Fruit fly (Drosophila melanogaster) whole organism, wandering third instar larva: Measurements from ENCODE around the gene CG17991.

ENCODE experiments used
- Abd-B ChIP-seq: fragments of >200 bp; optimal IDR thresholded peaks from 2 replicates; lab custom pipeline; 2017; ENCODE audit warnings: missing biosample characterization, missing genetic modification characterization
- CG32264 ChIP-seq: fragments of 200-800 bp; sonication (Bioruptor generic); optimal IDR thresholded peaks from 2 replicates; lab custom pipeline; 2016; ENCODE audit warnings: missing biosample characterization, missing genetic modification characterization
- CG9705 ChIP-seq: fragments of 200-800 bp; sonication (Bioruptor generic); optimal IDR thresholded peaks from 2 replicates; lab custom pipeline; 2018; ENCODE audit warnings: missing biosample characterization, mild to moderate bottlenecking, missing genetic modification characterization
- CrebA ChIP-seq: fragments of 200-800 bp; sonication (Bioruptor generic); optimal IDR thresholded peaks from 2 replicates; lab custom pipeline; 2016; ENCODE audit warnings: missing biosample characterization, mild to moderate bottlenecking, missing genetic modification characterization, borderline replicate concordance
- Dfd ChIP-seq: fragments of >200 bp; optimal IDR thresholded peaks from 2 replicates; lab custom pipeline; 2017; ENCODE audit warnings: missing biosample characterization, missing genetic modification characterization
- Dif ChIP-seq: fragments of 200-275, 200-300 bp; sonication (Bioruptor generic); optimal IDR thresholded peaks from 2 replicates; lab custom pipeline; 2018; ENCODE audit warnings: missing biosample characterization, missing genetic modification characterization; ENCODE audit not compliant: partially characterized antibody
- GATAd ChIP-seq: sonication (Bioruptor generic); optimal IDR thresholded peaks from 2 replicates; lab custom pipeline; 2016; ENCODE audit warnings: missing biosample characterization, missing genetic modification characterization
- HLH106 ChIP-seq: fragments of 200-800 bp; optimal IDR thresholded peaks from 3 replicates; lab custom pipeline; 2019; ENCODE audit warnings: missing biosample characterization, mild to moderate bottlenecking, missing genetic modification characterization, moderate library complexity
- Hnf4 ChIP-seq: fragments of 200-800 bp; sonication (Bioruptor generic); optimal IDR thresholded peaks from 2 replicates; lab custom pipeline; 2016; ENCODE audit warnings: missing biosample characterization, mild to moderate bottlenecking, missing genetic modification characterization
- Hr78 ChIP-seq: fragments of >200 bp; optimal IDR thresholded peaks from 2 replicates; lab custom pipeline; 2017; ENCODE audit warnings: missing biosample characterization, missing genetic modification characterization
- Hr83 ChIP-seq: fragments of 200-300 bp; sonication (Bioruptor generic); optimal IDR thresholded peaks from 2 replicates; lab custom pipeline; 2016; ENCODE audit warnings: missing biosample characterization, mild to moderate bottlenecking, missing genetic modification characterization, moderate library complexity; ENCODE audit not compliant: poor library complexity, severe bottlenecking
- Jra ChIP-seq: sonication (Bioruptor generic); optimal IDR thresholded peaks from 2 replicates; lab custom pipeline; 2016; ENCODE audit warnings: missing biosample characterization, missing genetic modification characterization
- Mio ChIP-seq: sonication (Bioruptor generic); optimal IDR thresholded peaks from 2 replicates; lab custom pipeline; 2016; ENCODE audit warnings: missing biosample characterization, missing genetic modification characterization
- Myc ChIP-seq: fragments of >200 bp; optimal IDR thresholded peaks from 2 replicates; lab custom pipeline; 2017
- N ChIP-seq: fragments of >200 bp; optimal IDR thresholded peaks from 2 replicates; lab custom pipeline; 2018; ENCODE audit warnings: missing biosample characterization, missing external identifiers, missing genetic modification characterization
- OdsH ChIP-seq: fragments of 200-800 bp; sonication (Bioruptor generic); optimal IDR thresholded peaks from 2 replicates; lab custom pipeline; 2016; ENCODE audit warnings: missing biosample characterization, mild to moderate bottlenecking, missing genetic modification characterization
- Rel ChIP-seq, 2 experiments: fragments of 200-800 bp; sonication (Bioruptor generic) in 1 of 2; optimal IDR thresholded peaks; 2 replicates in 1 of 2; 3 replicates in 1 of 2; lab custom pipeline; 2016 to 2019; ENCODE audit warnings: mild to moderate bottlenecking in 2 of 2, missing biosample characterization in 2 of 2, missing genetic modification characterization in 2 of 2, moderate library complexity in 1 of 2
- Sp1 ChIP-seq: fragments of 200-800 bp; sonication (Bioruptor generic); optimal IDR thresholded peaks from 3 replicates; lab custom pipeline; 2019; ENCODE audit warnings: missing biosample characterization, mild to moderate bottlenecking, missing genetic modification characterization, moderate library complexity
- Vsx2 ChIP-seq: fragments of 200-300, 225-300 bp; sonication (Bioruptor generic); optimal IDR thresholded peaks from 2 replicates; lab custom pipeline; 2018; ENCODE audit warnings: missing biosample characterization, missing genetic modification characterization; ENCODE audit not compliant: partially characterized antibody
- br ChIP-seq: fragments of 200-800 bp; sonication (Bioruptor generic); optimal IDR thresholded peaks from 2 replicates; lab custom pipeline; 2016; ENCODE audit warnings: missing biosample characterization, missing genetic modification characterization
- brk ChIP-seq: fragments of 200-800 bp; sonication (Bioruptor generic); optimal IDR thresholded peaks from 2 replicates; lab custom pipeline; 2016; ENCODE audit warnings: missing biosample characterization, mild to moderate bottlenecking, missing genetic modification characterization
- dl ChIP-seq, 2 experiments: fragments of 175-275, 200-275 bp in 1 of 2; fragments of 200-275 bp in 1 of 2; sonication (Bioruptor generic); optimal IDR thresholded peaks; lab custom pipeline; 2018; ENCODE audit warnings: mild to moderate bottlenecking in 2 of 2, missing biosample characterization in 2 of 2, missing genetic modification characterization in 2 of 2, moderate library complexity in 2 of 2; ENCODE audit not compliant: partially characterized antibody in 2 of 2, insufficient read depth in 1 of 2
- dmrt93B ChIP-seq: fragments of 200-800 bp; sonication (Bioruptor generic); optimal IDR thresholded peaks from 2 replicates; lab custom pipeline; 2018; ENCODE audit warnings: missing biosample characterization, mild to moderate bottlenecking, missing genetic modification characterization
- dsf ChIP-seq: sonication (Bioruptor generic); optimal IDR thresholded peaks from 2 replicates; lab custom pipeline; 2016; ENCODE audit warnings: missing biosample characterization, missing genetic modification characterization, borderline replicate concordance
- ey ChIP-seq: fragments of 200-800 bp; sonication (Bioruptor generic); optimal IDR thresholded peaks from 2 replicates; lab custom pipeline; 2016; ENCODE audit warnings: missing biosample characterization, missing genetic modification characterization
- foxo ChIP-seq, 2 experiments: fragments of 200-800 bp; sonication (Bioruptor generic); optimal IDR thresholded peaks; 2 replicates in 1 of 2; 3 replicates in 1 of 2; lab custom pipeline; 2016 to 2017; ENCODE audit warnings: missing biosample characterization in 2 of 2, missing genetic modification characterization in 2 of 2
- fru ChIP-seq: fragments of 200-800 bp; sonication (Bioruptor generic); optimal IDR thresholded peaks from 3 replicates; lab custom pipeline; 2016; ENCODE audit warnings: missing biosample characterization, mild to moderate bottlenecking, missing genetic modification characterization
- h ChIP-seq: fragments of 200-800 bp; sonication (Bioruptor generic); optimal IDR thresholded peaks from 3 replicates; lab custom pipeline; 2016; ENCODE audit warnings: missing biosample characterization, mild to moderate bottlenecking, missing genetic modification characterization
- jim ChIP-seq: fragments of 175-275, 200-325 bp; sonication (Bioruptor generic); optimal IDR thresholded peaks from 2 replicates; lab custom pipeline; 2016; ENCODE audit warnings: missing biosample characterization, mild to moderate bottlenecking, missing genetic modification characterization
- lola ChIP-seq: fragments of >200 bp; optimal IDR thresholded peaks from 2 replicates; lab custom pipeline; 2017; ENCODE audit warnings: missing biosample characterization, missing genetic modification characterization
- pan ChIP-seq: fragments of >200 bp; optimal IDR thresholded peaks from 2 replicates; lab custom pipeline; 2017
- psq ChIP-seq: fragments of 200-800 bp; sonication (Bioruptor generic); optimal IDR thresholded peaks from 3 replicates; lab custom pipeline; 2017; ENCODE audit warnings: missing biosample characterization, mild to moderate bottlenecking, missing genetic modification characterization, moderate library complexity
- rgr ChIP-seq: fragments of 200-800 bp; sonication (Bioruptor generic); optimal IDR thresholded peaks from 3 replicates; lab custom pipeline; 2016; ENCODE audit warnings: missing biosample characterization, mild to moderate bottlenecking, missing genetic modification characterization
- sage ChIP-seq: fragments of 200-800 bp; sonication (Bioruptor generic); optimal IDR thresholded peaks from 2 replicates; lab custom pipeline; 2016; ENCODE audit warnings: missing biosample characterization, mild to moderate bottlenecking, missing genetic modification characterization
- sv ChIP-seq: fragments of 200-800 bp; sonication (Bioruptor generic); optimal IDR thresholded peaks from 3 replicates; lab custom pipeline; 2016; ENCODE audit warnings: missing biosample characterization, missing genetic modification characterization
- tai ChIP-seq: sonication (Bioruptor generic); optimal IDR thresholded peaks from 2 replicates; lab custom pipeline; 2016; ENCODE audit warnings: missing biosample characterization, missing genetic modification characterization
- usp ChIP-seq: fragments of >200 bp; optimal IDR thresholded peaks from 2 replicates; lab custom pipeline; 2017; ENCODE audit warnings: missing biosample characterization, missing genetic modification characterization
- woc ChIP-seq: sonication (Bioruptor generic); optimal IDR thresholded peaks from 2 replicates; lab custom pipeline; 2016; ENCODE audit warnings: missing biosample characterization, mild to moderate bottlenecking, missing genetic modification characterization

Gene CG17991

dm6 chr3R:27196866-27197265 lies 44.2 kb upstream of the CG17991 start:
- no peak for TF ChIP-seq HLH106
- TF ChIP-seq Myc (lab: Kevin White, UChicago): no peak
- no peak for TF ChIP-seq Dfd (GFP tag; lab: Kevin White, UChicago)
- TF ChIP-seq dl (GFP tag; optimal IDR thresholded peaks at IDR 0.05; lab: Kevin White, UChicago; ENCODE audit: insufficient read depth in 1 of 2, partially characterized antibody in 2 of 2): no peak
- no peak for TF ChIP-seq dsf
- TF ChIP-seq N (GFP tag; lab: Kevin White, UChicago): no peak
- TF ChIP-seq Mio (GFP tag; lab: Kevin White, UChicago): no peak
- TF ChIP-seq foxo (GFP tag; optimal IDR thresholded peaks at IDR 0.05; lab: Kevin White, UChicago): no peak
- no peak for TF ChIP-seq sv (GFP tag; lab: Kevin White, UChicago)
- TF ChIP-seq Dif: no peak
- no peak for TF ChIP-seq Vsx2 (GFP tag; lab: Kevin White, UChicago)
- no peak for TF ChIP-seq lola
- TF ChIP-seq sage (GFP tag; lab: Kevin White, UChicago): no peak
- no peak for TF ChIP-seq fru

- TF ChIP-seq br (GFP tag; lab: Kevin White, UChicago): no peak
- peak; percentile 18 for TF ChIP-seq rgr (GFP tag; lab: Kevin White, UChicago)
- TF ChIP-seq HLH106: no peak
- no peak for TF ChIP-seq CrebA
- TF ChIP-seq Sp1 (GFP tag; lab: Kevin White, UChicago): peak; percentile 3
Observed at dm6 chr3R:27197581-27197980, 43.5 kb upstream of the CG17991 start.

DNA sequence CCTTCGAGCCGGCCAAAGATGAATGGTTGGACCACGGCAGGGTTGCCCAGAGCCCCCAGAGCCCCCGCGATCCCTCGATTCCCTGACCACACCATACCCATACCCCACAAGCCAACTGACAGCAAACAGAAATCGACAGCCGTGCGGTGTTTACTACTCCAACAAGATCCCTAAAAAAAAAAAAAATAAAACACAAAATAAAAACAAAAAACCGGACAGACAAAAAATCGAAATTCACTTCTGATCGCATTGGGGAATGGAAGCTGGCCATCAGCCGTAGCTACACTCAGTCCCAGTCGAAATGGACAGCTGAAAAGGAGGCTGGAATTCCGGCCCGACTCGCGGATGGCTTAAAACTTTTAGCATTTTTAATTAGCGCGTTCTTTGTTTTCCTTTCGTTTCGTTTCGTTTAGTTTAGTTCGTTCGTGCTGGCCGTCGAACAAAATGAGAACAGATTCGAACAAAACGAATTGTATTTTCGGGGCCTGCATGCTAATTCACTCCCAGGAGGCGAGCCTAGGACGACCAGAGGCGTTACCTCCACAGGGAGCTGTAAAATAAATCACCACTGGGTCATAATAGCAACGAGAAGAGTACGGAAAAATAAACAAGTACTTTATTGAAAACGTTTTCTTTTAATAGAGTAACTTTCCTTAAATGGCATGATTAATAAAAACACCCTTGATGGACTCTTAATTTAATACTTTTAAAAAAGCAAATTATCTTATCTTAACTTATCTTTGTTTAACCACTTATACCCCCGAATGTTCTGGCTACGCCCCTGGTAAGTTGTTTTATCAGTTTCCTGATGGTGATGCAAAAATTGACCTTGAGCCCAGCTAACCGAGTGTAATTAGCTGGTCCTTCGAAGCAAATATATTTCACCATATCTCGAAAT lies 41.9 kb upstream of the CG17991 start:
- no peak for TF ChIP-seq Hr78 (GFP tag; lab: Kevin White, UChicago)
- no peak for TF ChIP-seq Hr83 (GFP tag; lab: Kevin White, UChicago)
- peak; percentile 79 for TF ChIP-seq CrebA
- no peak for TF ChIP-seq Myc (lab: Kevin White, UChicago)
- TF ChIP-seq tai: no peak
- no peak for TF ChIP-seq sage (GFP tag; lab: Kevin White, UChicago)
- no peak for TF ChIP-seq woc (GFP tag; lab: Kevin White, UChicago)
- no peak for TF ChIP-seq Dif
- no peak for TF ChIP-seq Jra (GFP tag; lab: Kevin White, UChicago)
- TF ChIP-seq usp: no peak
- TF ChIP-seq Dfd (GFP tag; lab: Kevin White, UChicago): no peak
- TF ChIP-seq lola: no peak
- peak; percentile 50 for TF ChIP-seq OdsH (GFP tag; lab: Kevin White, UChicago)
- peak; percentile 24 for TF ChIP-seq psq (GFP tag; lab: Kevin White, UChicago)
- TF ChIP-seq Abd-B: no peak
- no peak for TF ChIP-seq dmrt93B (GFP tag; lab: Kevin White, UChicago)
- TF ChIP-seq sv (GFP tag; lab: Kevin White, UChicago): no peak
- peak in 1 of 2 experiments; percentile 50 for TF ChIP-seq foxo (GFP tag; optimal IDR thresholded peaks at IDR 0.05; lab: Kevin White, UChicago)
- TF ChIP-seq br (GFP tag; lab: Kevin White, UChicago): peak; percentile 16
- no peak for TF ChIP-seq Hnf4 (GFP tag; lab: Kevin White, UChicago)
- peak; percentile 33 for TF ChIP-seq ey (GFP tag; lab: Kevin White, UChicago)
- no peak for TF ChIP-seq pan (lab: Kevin White, UChicago)
- peak; percentile 44 for TF ChIP-seq HLH106
- no peak for TF ChIP-seq fru
- TF ChIP-seq Sp1 (GFP tag; lab: Kevin White, UChicago): peak; percentile 15
- TF ChIP-seq jim: no peak
- no peak for TF ChIP-seq dl (GFP tag; optimal IDR thresholded peaks at IDR 0.05; lab: Kevin White, UChicago; ENCODE audit: insufficient read depth in 1 of 2, partially characterized antibody in 2 of 2)
- no peak for TF ChIP-seq dsf
- TF ChIP-seq h (GFP tag; lab: Kevin White, UChicago): peak; percentile 43
- no peak for TF ChIP-seq Mio (GFP tag; lab: Kevin White, UChicago)
- TF ChIP-seq Vsx2 (GFP tag; lab: Kevin White, UChicago): no peak
- peak; percentile 62 for TF ChIP-seq Rel (GFP tag; optimal IDR thresholded peaks at IDR 0.05; lab: Kevin White, UChicago)
- no peak for TF ChIP-seq Rel (tag; optimal IDR thresholded peaks at IDR 0.05; lab: Kevin White, UChicago)
- peak; percentile 44 for TF ChIP-seq rgr (GFP tag; lab: Kevin White, UChicago)
- TF ChIP-seq CG32264 (GFP tag; lab: Kevin White, UChicago): no peak
- no peak for TF ChIP-seq CG9705 (GFP tag; lab: Kevin White, UChicago)
- no peak for TF ChIP-seq N (GFP tag; lab: Kevin White, UChicago)
- no peak for TF ChIP-seq GATAd
- peak; percentile 43 for TF ChIP-seq brk
